Worm (Caenorhabditis elegans) whole organism, L4/young adult: Measurements from ENCODE around the gene ugt-32.

Experiments used
- W03F9.2 ChIP-seq: fragments of 150-350 bp; optimal IDR thresholded peaks from 2 replicates; lab custom pipeline; 2014; ENCODE audit warnings: missing biosample characterization, missing genetic modification characterization
- dao-5 ChIP-seq: sonication (generic microtip); optimal IDR thresholded peaks from 2 replicates; lab custom pipeline; 2016; ENCODE audit warnings: missing genotype, missing genetic modification characterization, moderate library complexity, missing compliant biosample characterization
- him-1 ChIP-seq: sonication (generic microtip); optimal IDR thresholded peaks from 2 replicates; lab custom pipeline; 2016; ENCODE audit warnings: missing genotype, missing genetic modification reagents, missing genetic modification characterization, missing compliant biosample characterization

DNA sequence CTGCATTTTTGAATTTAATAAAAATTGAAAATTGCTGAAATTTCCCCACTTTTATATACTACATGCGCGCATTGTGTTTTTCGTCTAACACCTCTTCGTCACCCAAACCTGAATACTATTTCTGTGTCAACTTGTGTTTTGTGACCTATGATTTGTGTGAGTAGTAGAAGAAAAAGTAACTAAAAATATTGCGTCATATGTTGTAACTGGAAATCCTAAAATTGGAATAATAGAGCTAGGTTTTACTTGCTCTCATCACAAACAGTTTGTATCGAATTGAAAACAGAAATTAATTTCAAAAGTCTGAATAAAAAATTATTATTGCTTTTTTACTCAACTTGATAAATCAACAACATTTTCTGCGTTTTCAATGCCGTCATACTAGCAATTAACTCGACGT, 38.3 kb downstream of the ugt-32 start, which contains the start of gene R08F11.4:
- TF ChIP-seq him-1 (tag; lab: Kevin White, UChicago) (no peak), dao-5 (tag; lab: Kevin White, UChicago) (no peak), W03F9.2 (tag; lab: Kevin White, UChicago) (no peak)
